Fruit fly (Drosophila melanogaster) ovary, adult (tissue): Measurements from ENCODE around the gene wtrw.

Experiments used
- CG17801 ChIP-seq: fragments of 200-800 bp; optimal IDR thresholded peaks from 2 replicates; lab custom pipeline; 2019; ENCODE audit warnings: missing biosample characterization, mild to moderate bottlenecking, missing genetic modification characterization, moderate library complexity; ENCODE audit not compliant: partially characterized antibody

wtrw gene

dm6 chr3R:7936786-7937363, 45.7 kb downstream of the wtrw start:
- peak; percentile 7 for TF ChIP-seq CG17801 (GFP tag; lab: Kevin White, UChicago)

DNA sequence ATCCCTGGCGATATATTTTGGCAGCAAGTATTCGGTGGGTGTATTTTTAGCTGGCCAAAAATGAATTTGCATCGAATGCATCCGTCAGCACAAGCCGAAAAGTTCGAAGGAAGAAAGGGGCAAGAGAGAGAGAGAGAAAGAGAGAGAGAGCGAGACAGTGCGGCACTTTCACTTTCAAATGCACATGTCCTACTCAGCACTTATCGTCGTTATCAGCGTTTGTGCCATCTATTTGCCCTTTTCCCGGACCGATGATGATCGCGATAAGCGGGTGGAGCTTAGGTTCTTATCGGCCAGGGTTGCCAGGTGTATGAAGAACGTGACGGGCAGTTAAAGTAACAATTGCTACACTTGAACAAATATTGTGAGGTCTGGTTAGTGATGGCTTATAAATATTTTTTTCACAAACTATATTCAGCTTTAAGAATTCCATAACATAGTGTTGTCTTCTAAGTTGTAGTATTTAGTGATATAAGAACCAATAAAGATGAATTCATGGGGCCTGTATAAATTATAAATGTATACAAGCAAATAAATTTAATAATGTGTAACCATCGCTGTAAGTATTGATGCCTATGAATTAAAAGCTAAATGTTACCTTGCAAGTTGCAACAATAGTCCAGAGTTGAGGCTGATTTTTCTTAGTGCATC, 53.7 kb downstream of the wtrw start:
- no peak for TF ChIP-seq CG17801 (GFP tag; lab: Kevin White, UChicago)

DNA sequence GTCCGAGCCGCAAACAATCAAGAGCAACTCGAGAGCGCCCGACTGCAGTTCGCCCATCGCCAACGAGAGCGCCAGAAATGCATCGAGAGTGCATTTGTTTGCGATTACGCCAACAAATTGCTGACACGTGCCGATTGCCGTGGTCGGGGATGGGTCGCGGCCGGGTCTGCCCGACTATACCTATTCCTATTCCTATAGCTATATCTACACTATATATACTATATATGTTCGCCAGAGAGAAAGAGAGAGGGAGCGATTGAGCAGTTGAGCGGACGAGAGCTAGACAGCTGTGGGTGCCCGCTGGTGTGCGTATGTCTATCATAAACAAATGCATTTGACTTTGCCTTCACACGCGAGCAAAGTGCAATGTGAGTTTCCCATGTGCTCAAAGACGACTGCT, 56.2 kb downstream of the wtrw start:
- TF ChIP-seq CG17801 (GFP tag; lab: Kevin White, UChicago), result peak; percentile 47

dm6 chr3R:7950147-7950546, 59.0 kb downstream of the wtrw start:
- no peak for TF ChIP-seq CG17801 (GFP tag; lab: Kevin White, UChicago)
